Fruit fly (Drosophila melanogaster) whole organism, embryonic: ENCODE measurements around the gene Synd.

ENCODE experiments used
- Asciz ChIP-seq: fragments of 200-800 bp; sonication (Bioruptor generic); optimal IDR thresholded peaks from 2 replicates; lab custom pipeline; 2017; ENCODE audit warnings: missing biosample characterization, mild to moderate bottlenecking, missing genetic modification characterization, missing genetic modification reagents
- B-H2 ChIP-seq: fragments of 200-800 bp; sonication (Bioruptor generic); optimal IDR thresholded peaks from 2 replicates; lab custom pipeline; 2018; ENCODE audit warnings: missing biosample characterization, mild to moderate bottlenecking, missing genetic modification characterization
- CG10543 ChIP-seq: fragments of 200-800 bp; sonication (Bioruptor generic); optimal IDR thresholded peaks from 3 replicates; lab custom pipeline; 2017; ENCODE audit warnings: missing biosample characterization, mild to moderate bottlenecking, missing genetic modification characterization, moderate library complexity
- CG11085 ChIP-seq: fragments of 200-800 bp; sonication (Bioruptor generic); IDR thresholded peaks from 2 replicates; pipeline ENCODE4 v1.3.6; 2022; ENCODE audit warnings: missing biosample characterization, missing genetic modification characterization
- CG11456 ChIP-seq: fragments of 200-800 bp; sonication (Bioruptor generic); IDR thresholded peaks from 3 replicates; pipeline ENCODE4 v1.3.6; 2022; ENCODE audit warnings: missing biosample characterization, missing genetic modification characterization
- CG11560 ChIP-seq: fragments of 200-800 bp; sonication (Bioruptor generic); IDR thresholded peaks from 3 replicates; pipeline ENCODE4 v1.3.6; 2022; ENCODE audit warnings: missing biosample characterization, missing genetic modification characterization
- CG11696 ChIP-seq: fragments of 200-800 bp; sonication (Bioruptor generic); IDR thresholded peaks from 2 replicates; pipeline ENCODE4 v1.3.6; 2022; ENCODE audit warnings: missing biosample characterization, missing genetic modification characterization
- CG12104 ChIP-seq: fragments of 200-800 bp; sonication (Bioruptor generic); optimal IDR thresholded peaks from 3 replicates; lab custom pipeline; 2016; ENCODE audit warnings: missing biosample characterization, missing genetic modification characterization
- CG12744 ChIP-seq: fragments of 200-800 bp; sonication (Bioruptor generic); optimal IDR thresholded peaks from 2 replicates; lab custom pipeline; 2016; ENCODE audit warnings: missing biosample characterization, missing genetic modification characterization
- CG14710 ChIP-seq: fragments of 200-800 bp; sonication (Bioruptor generic); optimal IDR thresholded peaks from 3 replicates; lab custom pipeline; 2019; ENCODE audit warnings: missing biosample characterization, mild to moderate bottlenecking, missing genetic modification characterization, moderate library complexity
- CG15269 ChIP-seq: fragments of 200-800 bp; sonication (Bioruptor generic); optimal IDR thresholded peaks from 2 replicates; lab custom pipeline; 2018; ENCODE audit warnings: missing biosample characterization, mild to moderate bottlenecking, missing genetic modification characterization, moderate library complexity
- CG15479 ChIP-seq: fragments of 200-800 bp; sonication (Bioruptor generic); optimal IDR thresholded peaks from 3 replicates; lab custom pipeline; 2019; ENCODE audit warnings: missing biosample characterization, mild to moderate bottlenecking, missing genetic modification characterization, moderate library complexity
- CG15696 ChIP-seq: fragments of 200-800 bp; sonication (Bioruptor generic); optimal IDR thresholded peaks from 2 replicates; lab custom pipeline; 2019; ENCODE audit warnings: missing biosample characterization, mild to moderate bottlenecking, missing genetic modification characterization, moderate library complexity
- CG17568 ChIP-seq: fragments of 200-800 bp; sonication (Bioruptor generic); optimal IDR thresholded peaks from 2 replicates; lab custom pipeline; 2018; ENCODE audit warnings: missing biosample characterization, mild to moderate bottlenecking, missing genetic modification characterization, moderate library complexity
- CG17829 ChIP-seq: fragments of 200-800 bp; optimal IDR thresholded peaks from 2 replicates; lab custom pipeline; 2019; ENCODE audit warnings: missing biosample characterization, mild to moderate bottlenecking, missing genetic modification characterization, moderate library complexity
- CG1792 ChIP-seq: fragments of 200-800 bp; sonication (Bioruptor generic); optimal IDR thresholded peaks from 2 replicates; lab custom pipeline; 2016; ENCODE audit warnings: missing biosample characterization, missing genetic modification characterization
- CG18011 ChIP-seq: fragments of 200-800 bp; sonication (Bioruptor generic); optimal IDR thresholded peaks from 2 replicates; lab custom pipeline; 2017; ENCODE audit warnings: missing biosample characterization, missing genetic modification characterization, mild to moderate bottlenecking, moderate library complexity, missing genotype
- CG1832 ChIP-seq: fragments of 200-800 bp; sonication (Bioruptor generic); optimal IDR thresholded peaks from 2 replicates; lab custom pipeline; 2017; ENCODE audit warnings: missing biosample characterization, mild to moderate bottlenecking, missing genetic modification characterization, inconsistent platforms
- CG18599 ChIP-seq: fragments of 200-800 bp; sonication (Bioruptor generic); optimal IDR thresholded peaks from 3 replicates; lab custom pipeline; 2017; ENCODE audit warnings: missing biosample characterization, missing genetic modification characterization, mild to moderate bottlenecking, moderate library complexity, missing genetic modification reagents
- CG2116 ChIP-seq: fragments of 200-800 bp; sonication (Bioruptor generic); optimal IDR thresholded peaks from 3 replicates; lab custom pipeline; 2018; ENCODE audit warnings: missing biosample characterization, mild to moderate bottlenecking, missing genetic modification characterization
- CG31224 ChIP-seq: fragments of 200-800 bp; sonication (Bioruptor generic); IDR thresholded peaks from 2 replicates; pipeline ENCODE4 v1.3.6; 2022; ENCODE audit warnings: missing biosample characterization, missing genetic modification characterization
- CG32772 ChIP-seq: fragments of 200-800 bp; sonication (Bioruptor generic); IDR thresholded peaks from 2 replicates; pipeline ENCODE4 v1.3.6; 2022; ENCODE audit warnings: missing biosample characterization, missing genetic modification characterization
- CG43689 ChIP-seq: fragments of 200-800 bp; sonication (Bioruptor generic); IDR thresholded peaks from 2 replicates; pipeline ENCODE4 v1.3.6; 2022; ENCODE audit warnings: missing biosample characterization, missing genetic modification characterization
- CG4730 ChIP-seq: fragments of 200-800 bp; sonication (Bioruptor generic); IDR thresholded peaks from 2 replicates; pipeline ENCODE4 v1.3.6; 2022; ENCODE audit warnings: missing biosample characterization, missing genetic modification characterization
- CG4854 ChIP-seq: fragments of 200-800 bp; sonication (Bioruptor generic); optimal IDR thresholded peaks from 2 replicates; lab custom pipeline; 2016; ENCODE audit warnings: missing biosample characterization, missing genetic modification characterization, inconsistent platforms
- CG6175 ChIP-seq: fragments of 200-800 bp; sonication (Bioruptor generic); IDR thresholded peaks from 3 replicates; pipeline ENCODE4 v1.3.6; 2022; ENCODE audit warnings: missing biosample characterization, missing genetic modification characterization
- CG6765 ChIP-seq: fragments of 200-800 bp; sonication (Bioruptor generic); optimal IDR thresholded peaks from 3 replicates; lab custom pipeline; 2017; ENCODE audit warnings: missing biosample characterization, mild to moderate bottlenecking, missing genetic modification characterization
- CG6854 ChIP-seq: fragments of 200-800 bp; sonication (Bioruptor generic); optimal IDR thresholded peaks from 3 replicates; lab custom pipeline; 2017; ENCODE audit warnings: missing biosample characterization, mild to moderate bottlenecking, missing genetic modification characterization
- CG7786 ChIP-seq: fragments of 200-800 bp; sonication (Bioruptor generic); optimal IDR thresholded peaks from 2 replicates; lab custom pipeline; 2016; ENCODE audit warnings: missing biosample characterization, missing genetic modification characterization
- CG9609 ChIP-seq: fragments of 200-800 bp; sonication (Bioruptor generic); optimal IDR thresholded peaks from 3 replicates; lab custom pipeline; 2016; ENCODE audit warnings: missing biosample characterization, missing genetic modification characterization
- Doc3 ChIP-seq: fragments of 200-800 bp; sonication (Bioruptor generic); IDR thresholded peaks from 3 replicates; pipeline ENCODE4 v1.3.6; 2022; ENCODE audit warnings: missing biosample characterization, missing genetic modification characterization; ENCODE audit not compliant: partially characterized antibody
- Fer3 ChIP-seq: fragments of 200-800 bp; sonication (Bioruptor generic); optimal IDR thresholded peaks from 2 replicates; lab custom pipeline; 2018; ENCODE audit warnings: missing biosample characterization, mild to moderate bottlenecking, missing genetic modification characterization, moderate library complexity
- HmgZ ChIP-seq: fragments of 200-800 bp; sonication (Bioruptor generic); optimal IDR thresholded peaks from 2 replicates; lab custom pipeline; 2018; ENCODE audit warnings: missing biosample characterization, mild to moderate bottlenecking, missing genetic modification characterization
- Lim3 ChIP-seq: fragments of 200-800 bp; sonication (Bioruptor generic); IDR thresholded peaks from 2 replicates; pipeline ENCODE4 v1.3.6; 2022; ENCODE audit warnings: missing biosample characterization, missing genetic modification characterization
- MBD-R2 ChIP-seq: fragments of 200-800 bp; sonication (Bioruptor generic); IDR thresholded peaks from 2 replicates; pipeline ENCODE4 v1.3.6; 2022; ENCODE audit warnings: missing biosample characterization, missing genetic modification characterization
- MTF-1 ChIP-seq: fragments of 200-800 bp; sonication (Bioruptor generic); optimal IDR thresholded peaks from 2 replicates; lab custom pipeline; 2018; ENCODE audit warnings: missing biosample characterization, mild to moderate bottlenecking, missing genetic modification characterization, borderline replicate concordance
- Max ChIP-seq: fragments of 200-800 bp; sonication (Bioruptor generic); optimal IDR thresholded peaks from 2 replicates; lab custom pipeline; 2016; ENCODE audit warnings: missing biosample characterization, mild to moderate bottlenecking, missing genetic modification characterization
- Myb ChIP-seq: fragments of 200-800 bp; sonication (Bioruptor generic); optimal IDR thresholded peaks from 2 replicates; lab custom pipeline; 2016; ENCODE audit warnings: missing biosample characterization, missing genetic modification characterization
- NfI ChIP-seq: fragments of 200-800 bp; sonication (Bioruptor generic); optimal IDR thresholded peaks from 3 replicates; lab custom pipeline; 2018; ENCODE audit warnings: missing biosample characterization, mild to moderate bottlenecking, missing genetic modification characterization, moderate library complexity
- Sry-β ChIP-seq: fragments of 200-800 bp; sonication (Bioruptor generic); optimal IDR thresholded peaks from 2 replicates; lab custom pipeline; 2018; ENCODE audit warnings: missing biosample characterization, mild to moderate bottlenecking, missing genetic modification characterization, moderate library complexity
- emc ChIP-seq: fragments of 200-800 bp; sonication (Bioruptor generic); optimal IDR thresholded peaks from 2 replicates; lab custom pipeline; 2016; ENCODE audit warnings: missing biosample characterization, missing genetic modification characterization
- ems ChIP-seq: fragments of 200-800 bp; sonication (Bioruptor generic); optimal IDR thresholded peaks from 3 replicates; lab custom pipeline; 2016; ENCODE audit warnings: missing biosample characterization, missing genetic modification characterization
- gro ChIP-seq: fragments of 200-800 bp; sonication (Bioruptor generic); optimal IDR thresholded peaks from 2 replicates; lab custom pipeline; 2016; ENCODE audit warnings: missing biosample characterization, missing genetic modification characterization
- insv ChIP-seq, 2 experiments: fragments of 200-800 bp; sonication (Bioruptor generic); optimal IDR thresholded peaks; 3 replicates each; lab custom pipeline; 2016 to 2018; ENCODE audit warnings: missing biosample characterization in 2 of 2, missing genetic modification characterization in 2 of 2
- org-1 ChIP-seq: fragments of 200-800 bp; sonication (Bioruptor generic); optimal IDR thresholded peaks from 2 replicates; lab custom pipeline; 2017; ENCODE audit warnings: missing biosample characterization, missing genetic modification characterization
- sens ChIP-seq: fragments of 200-800 bp; sonication (Bioruptor generic); peaks from one replicate; lab custom pipeline; 2016; ENCODE audit warnings: missing biosample characterization, missing genetic modification characterization
- stwl ChIP-seq: fragments of 200-800 bp; sonication (Bioruptor generic); optimal IDR thresholded peaks from 3 replicates; lab custom pipeline; 2018; ENCODE audit warnings: missing biosample characterization, mild to moderate bottlenecking, missing genetic modification characterization, moderate library complexity
- sug ChIP-seq: fragments of 200-800 bp; optimal IDR thresholded peaks from 2 replicates; lab custom pipeline; 2019; ENCODE audit warnings: missing biosample characterization, mild to moderate bottlenecking, missing genetic modification characterization, moderate library complexity
- wdn ChIP-seq: fragments of 200-800 bp; sonication (Bioruptor generic); IDR thresholded peaks from 2 replicates; pipeline ENCODE4 v1.3.6; 2022; ENCODE audit warnings: missing biosample characterization, missing genetic modification characterization
- wor ChIP-seq: fragments of 200-800 bp; sonication (Bioruptor generic); IDR thresholded peaks from 2 replicates; pipeline ENCODE4 v1.3.6; 2022; ENCODE audit warnings: missing biosample characterization, missing genetic modification characterization
- zfh1 ChIP-seq: fragments of 200-800 bp; sonication (Bioruptor generic); IDR thresholded peaks from 3 replicates; pipeline ENCODE4 v1.3.6; 2022; ENCODE audit warnings: missing biosample characterization, missing genetic modification characterization

The Synd gene

DNA sequence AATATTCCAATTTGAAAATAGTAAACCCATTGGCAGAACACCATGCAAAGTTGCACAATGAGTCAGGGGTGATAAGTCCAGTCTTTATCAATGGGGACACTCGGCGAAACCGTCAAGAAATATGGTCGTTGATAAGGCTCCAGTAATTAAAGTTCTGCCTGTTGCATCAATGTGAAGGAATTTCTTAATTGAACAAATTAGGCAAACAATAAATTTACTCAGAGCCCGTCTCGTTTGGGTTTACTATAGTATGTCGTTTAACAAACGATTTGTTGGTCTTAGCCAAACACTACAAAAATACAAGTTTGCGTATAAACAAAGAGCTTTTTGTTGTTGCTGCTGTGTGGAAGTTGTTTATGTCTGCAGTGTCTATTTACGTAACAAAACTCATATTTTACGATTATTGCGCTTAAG, 2.2 kb downstream of the Synd start (continued):
- TF ChIP-seq HmgZ (tag; lab: Kevin White, UChicago) (peak; percentile 55), CG12744 (peak; percentile 1), B-H2 (GFP tag; lab: Kevin White, UChicago) (no peak), Sry-β (GFP tag; lab: Kevin White, UChicago) (peak; percentile 52), CG11560 (tag; lab: Robert Waterston, UW) (no peak), CG4854 (GFP tag; lab: Kevin White, UChicago) (no peak), CG12104 (peak; percentile 19), CG1832 (GFP tag; lab: Kevin White, UChicago) (no peak), CG17568 (peak; percentile 85), MBD-R2 (GFP tag; lab: Robert Waterston, UW) (no peak), Fer3 (tag; lab: Kevin White, UChicago) (peak; percentile 58), Doc3 (GFP tag; lab: Robert Waterston, UW) (no peak), CG15269 (tag; lab: Kevin White, UChicago) (peak; percentile 79), CG11696 (GFP tag; lab: Robert Waterston, UW) (no peak), gro (GFP tag; lab: Kevin White, UChicago) (no peak), sens (GFP tag; lab: Kevin White, UChicago) (peak; percentile 67), CG11456 (0 out of 3 replicates have a peak, but pooled peaks have one; percentile 67), zfh1 (no peak), CG17829 (tag; lab: Kevin White, UChicago) (no peak), wdn (GFP tag; lab: Robert Waterston, UW) (no peak), ems (GFP tag; lab: Kevin White, UChicago) (peak; percentile 19), Asciz (GFP tag; lab: Kevin White, UChicago) (peak; percentile 76), CG10543 (no peak), stwl (tag; lab: Kevin White, UChicago) (no peak), CG32772 (GFP tag; lab: Robert Waterston, UW) (no peak), CG6854 (no peak), emc (GFP tag; lab: Kevin White, UChicago) (peak; percentile 9), CG18011 (GFP tag; lab: Kevin White, UChicago) (no peak), CG18599 (peak; percentile 40), org-1 (GFP tag; lab: Kevin White, UChicago) (peak; percentile 49), CG31224 (GFP tag; lab: Robert Waterston, UW) (no peak), CG9609 (no peak), CG2116 (peak; percentile 17), Max (GFP tag; lab: Kevin White, UChicago) (peak; percentile 8), CG4730 (GFP tag; lab: Robert Waterston, UW) (no peak), CG6175 (GFP tag; lab: Robert Waterston, UW) (0 out of 3 replicates have a peak, but pooled peaks have one; percentile 32), CG14710 (no peak), CG1792 (GFP tag; lab: Kevin White, UChicago) (peak; percentile 59), CG15696 (tag; lab: Kevin White, UChicago) (no peak), NfI (GFP tag; lab: Kevin White, UChicago) (peak; percentile 6), CG43689 (no peak), Myb (GFP tag; lab: Kevin White, UChicago) (no peak), CG15479 (GFP tag; lab: Kevin White, UChicago) (no peak), wor (GFP tag; lab: Robert Waterston, UW) (no peak), CG11085 (no peak), CG7786 (GFP tag; lab: Kevin White, UChicago) (no peak), insv (GFP tag; optimal IDR thresholded peaks at IDR 0.05; lab: Kevin White, UChicago) (no peak), sug (peak; percentile 4), MTF-1 (peak; percentile 62), CG6765 (peak; percentile 52), Lim3 (GFP tag; lab: Robert Waterston, UW) (no peak)
